Fruit fly (Drosophila melanogaster) S2 (cell line): ENCODE measurements around the gene CG13992.

Source experiments
- CG8478 ChIP-seq: fragments of >200 bp; optimal IDR thresholded peaks from 2 replicates; lab custom pipeline; 2018
- CTCF ChIP-seq, 2 experiments: fragments of >200 bp; optimal IDR thresholded peaks; 2 replicates each; lab custom pipeline; 2018

The CG13992 gene

dm6 chr2L:5946728-5947127 lies 20.8 kb downstream of the CG13992 start:
- TF ChIP-seq CG8478 (lab: Kevin White, UChicago) (no peak), CTCF (optimal IDR thresholded peaks at IDR 0.05; lab: Kevin White, UChicago) (no peak)

dm6 chr2L:5945651-5946547 lies 21.7 kb downstream of the CG13992 start:
- TF ChIP-seq CTCF (optimal IDR thresholded peaks at IDR 0.05; lab: Kevin White, UChicago) (no peak), CG8478 (lab: Kevin White, UChicago) (no peak)

- TF ChIP-seq CTCF (optimal IDR thresholded peaks at IDR 0.05; lab: Kevin White, UChicago) (no peak), CG8478 (lab: Kevin White, UChicago) (no peak)
These were observed 23.0 kb downstream of the CG13992 start for dm6 chr2L:5944305-5945282.

- TF ChIP-seq CG8478 (lab: Kevin White, UChicago) = no peak
- no peak for TF ChIP-seq CTCF (optimal IDR thresholded peaks at IDR 0.05; lab: Kevin White, UChicago)
These were observed 24.1 kb downstream of the CG13992 start, which contains the start of the genes Sfp26Ad and Gpdh1 for dm6 chr2L:5943229-5944078. Gene Sfp26Ad, minus strand, starts transcription at chr2L:5943304. Gene Gpdh1, plus strand, starts transcription at chr2L:5943643.

- TF ChIP-seq CTCF (optimal IDR thresholded peaks at IDR 0.05; lab: Kevin White, UChicago) (no peak), CG8478 (lab: Kevin White, UChicago) (no peak)
These were observed 40.2 kb downstream of the CG13992 start for dm6 chr2L:5927363-5927762.

- TF ChIP-seq CTCF (optimal IDR thresholded peaks at IDR 0.05; lab: Kevin White, UChicago) (no peak), CG8478 (lab: Kevin White, UChicago) (no peak)
These were observed 41.9 kb downstream of the CG13992 start, which contains the start of gene dsf for dm6 chr2L:5925637-5926036. Gene dsf, plus strand, starts transcription at chr2L:5925937.

- no peak for TF ChIP-seq CG8478 (lab: Kevin White, UChicago)
- TF ChIP-seq CTCF (optimal IDR thresholded peaks at IDR 0.05; lab: Kevin White, UChicago) = no peak
These were observed 42.4 kb downstream of the CG13992 start for dm6 chr2L:5925164-5925563.

dm6 chr2L:5923603-5924138 lies 43.9 kb downstream of the CG13992 start, which contains the start of gene CG9016:
Gene CG9016, minus strand, starts transcription at chr2L:5923653.
- TF ChIP-seq CG8478 (lab: Kevin White, UChicago) (no peak), CTCF (optimal IDR thresholded peaks at IDR 0.05; lab: Kevin White, UChicago) (no peak)
